Fruit fly (Drosophila melanogaster) whole organism, pupa: ENCODE data around the gene CG7653.

Experiments
- CG13204 ChIP-seq: fragments of 200-800 bp; sonication (Bioruptor generic); optimal IDR thresholded peaks from 2 replicates; lab custom pipeline; 2018; ENCODE audit warnings: missing biosample characterization, mild to moderate bottlenecking, missing genetic modification characterization, moderate library complexity
- CG14655 ChIP-seq: fragments of 200-800 bp; sonication (Bioruptor generic); optimal IDR thresholded peaks from 3 replicates; lab custom pipeline; 2017; ENCODE audit warnings: mild to moderate bottlenecking, missing biosample characterization, missing genetic modification reagents, missing genetic modification characterization
- CG34367 ChIP-seq: fragments of 200-800 bp; sonication (Bioruptor generic); optimal IDR thresholded peaks from 2 replicates; lab custom pipeline; 2018; ENCODE audit warnings: missing biosample characterization, mild to moderate bottlenecking, missing genetic modification characterization
- CG8301 ChIP-seq: fragments of 200-800 bp; sonication (Bioruptor generic); optimal IDR thresholded peaks from 2 replicates; lab custom pipeline; 2018; ENCODE audit warnings: missing biosample characterization, mild to moderate bottlenecking, missing genetic modification characterization
- Pif1A ChIP-seq: fragments of 200-800 bp; sonication (Bioruptor generic); optimal IDR thresholded peaks from 3 replicates; lab custom pipeline; 2016; ENCODE audit warnings: missing biosample characterization, missing genetic modification characterization
- fd96Ca ChIP-seq: fragments of 200-800 bp; sonication (Bioruptor generic); IDR thresholded peaks from 3 replicates; pipeline ENCODE4 v1.3.6; 2022; ENCODE audit warnings: missing biosample characterization, missing genetic modification characterization

DNA sequence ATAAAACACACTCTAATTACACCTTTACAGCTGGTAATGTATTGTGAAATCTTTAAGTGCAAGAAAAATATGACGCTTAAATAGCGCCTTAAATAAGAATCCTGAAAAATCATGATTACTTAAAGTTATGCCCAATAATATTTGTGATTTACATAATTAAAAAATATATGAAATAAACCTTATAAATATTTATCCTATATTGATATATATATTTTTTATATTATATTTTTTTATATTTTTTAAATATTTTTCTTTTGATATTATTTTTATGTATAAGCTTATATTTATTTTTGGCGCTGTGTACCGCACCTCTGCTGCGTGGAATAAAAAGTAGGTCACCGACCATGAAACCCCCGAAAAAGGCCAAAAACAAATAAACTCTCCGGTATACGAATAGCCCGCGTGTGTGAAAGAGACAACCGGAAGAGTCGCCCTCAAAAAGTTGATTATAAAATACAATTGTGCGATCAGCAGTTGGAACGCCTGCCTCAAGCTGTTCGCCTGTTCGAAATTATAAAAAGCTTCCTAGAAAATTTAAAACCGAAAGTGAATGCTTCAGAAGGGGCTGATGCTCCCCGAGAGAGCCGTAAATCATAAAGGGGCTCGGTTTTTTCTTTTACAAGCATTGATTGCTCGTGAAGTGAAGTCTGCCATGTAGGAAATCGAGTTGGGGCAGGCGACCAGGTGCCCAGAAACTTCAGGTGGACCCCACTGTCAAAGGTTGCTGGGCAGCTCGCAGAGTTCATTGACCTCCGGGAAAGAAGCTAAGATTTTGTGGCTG lies 28.7 kb upstream of the CG7653 start:
- no peak for TF ChIP-seq CG34367 (tag; lab: Kevin White, UChicago)
- no peak for TF ChIP-seq CG14655
- TF ChIP-seq CG8301 (tag; lab: Kevin White, UChicago), result no peak
- TF ChIP-seq fd96Ca (GFP tag; lab: Robert Waterston, UW), result no peak
- no peak for TF ChIP-seq CG13204 (GFP tag; lab: Kevin White, UChicago)
- no peak for TF ChIP-seq Pif1A (GFP tag; lab: Kevin White, UChicago)
